Fruit fly (Drosophila melanogaster) ovary, adult (tissue): ENCODE results near the gene CG8673.
A peak's percentile ranks its signal among the peaks of the same experiment; 100 is the strongest.

Experiments
- CG17801 ChIP-seq: fragments of 200-800 bp; optimal IDR thresholded peaks from 2 replicates; lab custom pipeline; 2019; ENCODE audit warnings: missing biosample characterization, mild to moderate bottlenecking, missing genetic modification characterization, moderate library complexity; ENCODE audit not compliant: partially characterized antibody

The CG8673 gene

dm6 chr2L:8123711-8124379 lies at the start of gene CG8673, which contains the start of gene mon2:
CG8673 (plus strand) TSS chr2L:8124329.
mon2 (minus strand) TSS chr2L:8124010.
- TF ChIP-seq CG17801 (GFP tag; lab: Kevin White, UChicago): peak; percentile 14

DNA sequence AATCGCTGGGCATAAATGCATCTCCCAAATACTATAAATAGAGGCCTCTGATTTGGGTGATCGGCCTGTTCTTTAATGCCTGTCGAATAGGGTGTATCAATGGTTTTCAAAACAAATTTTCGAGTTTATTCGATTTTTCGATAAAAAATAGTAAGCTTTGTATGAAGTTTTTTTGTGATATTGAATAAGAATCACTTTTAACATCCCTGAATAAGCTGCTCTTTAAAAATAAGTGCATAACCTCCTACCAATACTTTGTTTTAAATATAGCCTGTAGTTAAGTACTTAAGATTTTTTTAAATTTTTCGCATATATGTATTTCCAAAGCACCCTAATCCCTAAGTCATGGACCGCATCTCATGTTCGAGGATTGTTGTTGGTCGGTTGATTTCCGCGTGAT lies 43.5 kb upstream of the CG8673 start:
- no peak for TF ChIP-seq CG17801 (GFP tag; lab: Kevin White, UChicago)

- TF ChIP-seq CG17801 (GFP tag; lab: Kevin White, UChicago): no peak
Measured at dm6 chr2L:8081640-8082485, 42.3 kb upstream of the CG8673 start.

- peak; percentile 14 for TF ChIP-seq CG17801 (GFP tag; lab: Kevin White, UChicago)
Measured at dm6 chr2L:8082692-8083412, 41.3 kb upstream of the CG8673 start, which contains the start of gene Mcr. Mcr (minus strand) TSS chr2L:8082982.

- no peak for TF ChIP-seq CG17801 (GFP tag; lab: Kevin White, UChicago)
Measured at dm6 chr2L:8083413-8083426, 40.9 kb upstream of the CG8673 start, which contains the start of gene Bsg. Bsg (plus strand) TSS chr2L:8083420.

DNA sequence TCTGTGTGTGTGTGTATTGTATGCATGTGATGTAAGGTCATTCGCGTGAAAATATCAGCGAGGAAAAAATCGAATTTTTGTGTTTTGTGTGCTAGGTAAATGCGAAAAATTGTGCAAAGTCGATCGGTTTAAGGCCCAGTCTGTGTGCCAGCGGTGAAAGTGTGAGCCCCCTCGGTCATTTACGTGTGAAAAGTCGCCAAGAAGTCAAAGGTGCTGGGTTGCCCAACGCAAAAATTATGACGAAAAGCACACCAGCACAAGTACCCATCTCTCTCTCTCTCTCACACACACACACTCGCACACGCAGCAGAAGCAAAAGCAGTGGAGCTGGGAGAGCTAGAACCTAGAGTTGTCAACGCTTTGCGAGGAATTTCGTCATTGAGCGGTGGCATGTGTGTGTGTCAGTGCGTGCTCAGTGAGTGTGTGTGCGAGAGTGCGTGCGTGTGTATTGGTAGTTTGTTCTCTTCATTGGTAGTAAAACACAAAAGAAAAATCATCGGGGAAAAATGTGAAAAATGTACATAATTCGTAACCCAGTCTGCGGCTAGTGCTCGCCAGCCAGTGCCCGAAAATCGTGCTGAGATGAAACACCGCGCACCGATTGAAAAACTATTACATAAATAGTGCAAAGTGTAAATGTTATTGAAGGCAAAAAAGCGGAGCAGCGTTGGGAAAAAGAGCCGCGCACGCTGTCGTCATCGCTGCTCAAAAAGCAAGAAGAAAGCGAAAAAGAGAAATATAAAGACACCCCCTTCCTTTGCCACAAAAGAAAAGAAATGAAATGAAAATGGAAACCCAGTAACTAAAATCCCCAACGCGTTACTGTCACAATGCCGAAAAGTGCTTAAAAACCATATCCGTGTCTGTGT lies 40.5 kb upstream of the CG8673 start:
- no peak for TF ChIP-seq CG17801 (GFP tag; lab: Kevin White, UChicago)

DNA sequence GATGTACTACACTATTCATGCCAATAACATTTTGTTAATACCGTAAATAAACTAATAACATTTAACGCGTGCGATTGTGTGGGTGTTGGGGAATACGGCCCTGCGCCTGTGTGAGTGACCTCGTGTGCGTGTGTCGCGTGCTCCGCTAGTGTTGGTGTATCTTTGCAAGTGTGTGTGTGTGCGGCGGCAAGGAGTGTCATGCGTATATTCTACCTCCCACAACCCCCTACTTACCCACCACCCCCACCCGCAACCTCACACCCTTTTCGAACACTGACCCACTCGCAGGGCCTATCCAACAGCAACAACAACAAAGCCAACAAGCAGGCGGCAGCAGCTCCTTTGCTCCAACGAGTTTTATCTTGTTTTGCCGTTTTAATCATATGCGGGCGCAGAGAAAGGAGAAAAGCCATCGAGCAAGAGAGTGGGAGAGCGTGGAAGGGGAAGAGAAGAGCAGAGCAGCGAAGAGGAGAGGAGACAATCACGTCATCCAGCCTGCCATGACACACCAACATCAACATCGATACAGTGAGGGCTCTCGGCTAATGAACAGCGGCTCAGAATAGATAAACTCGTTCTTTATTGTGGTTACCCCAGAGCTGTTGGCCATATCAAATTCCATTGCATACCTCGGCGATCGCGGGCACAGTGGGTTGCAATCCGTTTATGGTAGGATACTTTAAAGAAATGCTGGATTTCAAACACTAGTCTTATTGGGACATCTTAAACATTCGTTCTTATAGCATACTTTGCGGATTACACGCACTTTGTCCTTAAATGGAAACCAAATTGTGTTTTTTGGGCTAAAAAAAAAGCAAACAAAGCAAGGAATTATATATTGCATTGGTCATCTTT lies 39.6 kb upstream of the CG8673 start:
- TF ChIP-seq CG17801 (GFP tag; lab: Kevin White, UChicago): no peak

- TF ChIP-seq CG17801 (GFP tag; lab: Kevin White, UChicago): no peak
Measured at dm6 chr2L:8085466-8086164, 38.5 kb upstream of the CG8673 start.

- TF ChIP-seq CG17801 (GFP tag; lab: Kevin White, UChicago): no peak
Measured at dm6 chr2L:8086736-8087467, 37.2 kb upstream of the CG8673 start.

DNA sequence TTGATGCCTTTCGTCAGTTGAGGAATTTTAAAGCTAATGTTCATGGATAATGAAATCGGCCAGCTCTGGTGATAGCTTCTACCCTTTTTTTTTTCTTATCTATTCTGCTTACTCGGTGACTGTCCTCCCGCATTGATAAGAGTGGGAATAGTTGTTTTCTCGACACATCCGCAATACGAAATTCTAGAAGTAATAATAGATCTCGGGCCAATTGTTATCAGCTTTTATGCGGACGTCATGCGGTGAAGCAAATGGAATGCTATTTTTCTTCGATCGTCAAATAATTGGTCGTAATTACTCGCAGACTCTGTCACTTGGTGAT lies 36.7 kb upstream of the CG8673 start:
- TF ChIP-seq CG17801 (GFP tag; lab: Kevin White, UChicago): no peak

DNA sequence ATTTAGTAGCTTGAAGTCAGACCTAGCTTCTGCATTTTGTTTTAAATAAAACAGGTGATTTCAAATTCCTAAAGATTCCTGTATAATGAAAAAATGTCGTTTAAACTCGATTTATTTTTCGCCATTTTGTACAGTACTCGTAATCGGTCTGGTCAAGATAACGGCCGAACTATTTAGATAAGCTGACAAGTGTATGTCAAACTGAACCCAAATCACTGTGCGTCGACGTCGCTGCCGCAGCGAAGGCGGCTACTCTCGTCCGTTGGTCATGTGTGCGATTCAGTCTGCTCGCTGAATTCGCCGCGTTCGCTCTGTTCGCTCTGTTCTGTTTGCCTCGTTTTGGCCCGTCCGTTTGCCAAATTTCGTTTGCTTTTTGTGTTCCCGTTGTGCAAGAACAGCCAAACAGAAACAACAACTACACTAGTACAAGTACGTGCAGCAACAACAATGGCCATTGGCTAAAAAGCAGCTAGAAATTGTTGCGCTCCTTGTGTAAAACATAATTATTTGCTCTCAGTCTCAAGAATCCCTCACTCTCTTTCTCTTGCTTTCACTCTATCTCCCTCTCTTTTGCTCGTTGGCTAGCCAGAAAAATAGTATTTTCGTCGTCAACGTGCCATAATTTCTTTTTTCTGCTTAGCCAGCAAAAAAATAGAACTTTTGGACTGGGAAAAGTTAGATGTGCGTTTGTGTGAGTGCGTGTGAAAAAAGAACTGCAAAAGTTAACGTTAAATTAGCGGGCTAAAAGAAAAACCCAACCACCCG lies 35.9 kb upstream of the CG8673 start:
- TF ChIP-seq CG17801 (GFP tag; lab: Kevin White, UChicago): peak; percentile 33

DNA sequence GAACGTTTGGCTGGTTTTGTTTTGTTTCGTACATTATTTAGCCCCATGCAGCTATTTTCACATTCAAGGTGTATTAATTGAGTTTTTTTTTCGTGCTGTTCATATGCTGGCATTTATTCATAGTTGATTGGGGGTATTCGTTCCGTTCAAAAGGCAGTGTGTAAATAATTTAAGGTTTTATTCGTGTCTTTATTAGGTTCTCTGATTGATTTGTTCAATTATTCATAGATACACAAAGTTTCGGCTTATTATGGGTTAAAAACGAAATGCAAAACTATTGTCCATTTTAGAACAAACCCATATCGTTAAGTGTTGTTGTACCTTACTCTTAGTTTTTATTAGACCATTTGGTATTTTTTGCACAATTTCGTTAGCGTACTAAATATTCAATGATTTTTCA lies 32.7 kb upstream of the CG8673 start:
- no peak for TF ChIP-seq CG17801 (GFP tag; lab: Kevin White, UChicago)
